Worm (Caenorhabditis elegans) whole organism, L1 larva: ENCODE data around the gene R13A5.11.
A peak's percentile ranks its signal among the peaks of the same experiment; 100 is the strongest.

Experiments
- C16A3.4 ChIP-seq: fragments of 150-350 bp; optimal IDR thresholded peaks from 2 replicates; lab custom pipeline; 2014; ENCODE audit warnings: missing biosample characterization, missing genetic modification characterization
- Y116A8C.19 ChIP-seq: sonication (generic microtip); optimal IDR thresholded peaks from 2 replicates; lab custom pipeline; 2016; ENCODE audit warnings: missing compliant biosample characterization, missing genetic modification characterization, borderline replicate concordance
- aha-1 ChIP-seq: fragments of 150-350 bp; optimal IDR thresholded peaks from 2 replicates; lab custom pipeline; 2014; ENCODE audit warnings: missing biosample characterization, missing genetic modification characterization
- alr-1 ChIP-seq: fragments of 200-800 bp; sonication (Bioruptor generic); optimal IDR thresholded peaks from 2 replicates; lab custom pipeline; 2018; ENCODE audit warnings: borderline replicate concordance, mild to moderate bottlenecking, missing genetic modification characterization, missing compliant biosample characterization
- ama-1 ChIP-seq: fragments of 150-350 bp; optimal IDR thresholded peaks from 2 replicates; lab custom pipeline; 2014
- blmp-1 ChIP-seq: fragments of 150-350 bp; optimal IDR thresholded peaks from 2 replicates; lab custom pipeline; 2014; ENCODE audit warnings: missing biosample characterization, missing genetic modification characterization
- ceh-63 ChIP-seq: fragments of 200-800 bp; sonication (Bioruptor generic); optimal IDR thresholded peaks from 2 replicates; lab custom pipeline; 2018; ENCODE audit warnings: mild to moderate bottlenecking, missing genetic modification characterization, missing compliant biosample characterization
- ceh-8 ChIP-seq: fragments of 200-800 bp; sonication (Bioruptor generic); optimal IDR thresholded peaks from 2 replicates; lab custom pipeline; 2018; ENCODE audit warnings: mild to moderate bottlenecking, missing genetic modification characterization, moderate library complexity, missing compliant biosample characterization
- ceh-82 ChIP-seq, 3 experiments: fragments of 150-350 bp in 1 of 3; sonication (generic microtip) in 2 of 3; optimal IDR thresholded peaks; 2 replicates each; lab custom pipeline; 2014 to 2017; ENCODE audit warnings: missing biosample characterization in 3 of 3, missing genetic modification characterization in 3 of 3
- ceh-88 ChIP-seq: fragments of 200-800 bp; sonication (Bioruptor generic); IDR thresholded peaks from 2 replicates; pipeline ENCODE4 v1.3.6; 2022; ENCODE audit warnings: missing genetic modification characterization, missing compliant biosample characterization
- ces-1 ChIP-seq: fragments of 150-350 bp; optimal IDR thresholded peaks from 2 replicates; lab custom pipeline; 2014; ENCODE audit warnings: missing biosample characterization, missing genetic modification reagents, missing genetic modification characterization
- dpl-1 ChIP-seq, 3 experiments: fragments of 150-350 bp in 2 of 3; sonication (generic microtip) in 1 of 3; optimal IDR thresholded peaks; 2 replicates each; lab custom pipeline; 2014 to 2017; ENCODE audit warnings: missing biosample characterization in 3 of 3, missing genetic modification characterization in 3 of 3, missing genetic modification reagents in 3 of 3
- dsc-1 ChIP-seq: sonication (generic microtip); optimal IDR thresholded peaks from 2 replicates; lab custom pipeline; 2016; ENCODE audit warnings: mild to moderate bottlenecking, missing genetic modification characterization, missing compliant biosample characterization
- efl-3 ChIP-seq: fragments of 200-800 bp; sonication (Bioruptor generic); optimal IDR thresholded peaks from 2 replicates; lab custom pipeline; 2018; ENCODE audit warnings: mild to moderate bottlenecking, missing genetic modification characterization, missing compliant biosample characterization
- egl-13 ChIP-seq: sonication (generic microtip); optimal IDR thresholded peaks from 2 replicates; lab custom pipeline; 2016; ENCODE audit warnings: missing genotype, missing genetic modification reagents, missing genetic modification characterization, missing compliant biosample characterization
- egl-27 ChIP-seq, 2 experiments: fragments of 150-350 bp in 1 of 2; sonication (generic microtip); optimal IDR thresholded peaks; 3 replicates each; lab custom pipeline; 2017 to 2018; ENCODE audit warnings: missing biosample characterization in 2 of 2, missing genetic modification characterization in 2 of 2, missing genetic modification reagents in 2 of 2
- elt-2 ChIP-seq: sonication (generic microtip); optimal IDR thresholded peaks from 2 replicates; lab custom pipeline; 2016; ENCODE audit warnings: missing genetic modification characterization, mild to moderate bottlenecking, inconsistent platforms, missing compliant biosample characterization, missing genetic modification reagents
- elt-3 ChIP-seq, 6 experiments: fragments of 150-350 bp in 1 of 6; sonication (generic microtip); optimal IDR thresholded peaks; 2 replicates each; lab custom pipeline; 2017 to 2018; ENCODE audit warnings: missing biosample characterization in 6 of 6, missing genetic modification characterization in 6 of 6, inconsistent platforms in 1 of 6
- fkh-10 ChIP-seq: sonication (generic microtip); optimal IDR thresholded peaks from 2 replicates; lab custom pipeline; 2017; ENCODE audit warnings: missing biosample characterization, missing genetic modification reagents, missing genetic modification characterization
- fkh-8 ChIP-seq: sonication (generic microtip); optimal IDR thresholded peaks from 2 replicates; lab custom pipeline; 2016; ENCODE audit warnings: mild to moderate bottlenecking, missing genetic modification characterization, missing compliant biosample characterization
- fos-1 ChIP-seq: fragments of 150-350 bp; optimal IDR thresholded peaks from 2 replicates; lab custom pipeline; 2014; ENCODE audit warnings: missing biosample characterization, missing genetic modification characterization
- hlh-17 ChIP-seq: fragments of 200-800 bp; sonication (Bioruptor generic); optimal IDR thresholded peaks from 2 replicates; lab custom pipeline; 2018; ENCODE audit warnings: missing genetic modification characterization, mild to moderate bottlenecking, missing compliant biosample characterization, moderate library complexity, borderline replicate concordance
- hlh-4 ChIP-seq: sonication (generic microtip); optimal IDR thresholded peaks from 2 replicates; lab custom pipeline; 2016; ENCODE audit warnings: mild to moderate bottlenecking, missing genetic modification characterization, missing compliant biosample characterization
- hpl-2 ChIP-seq: fragments of 150-350 bp; optimal IDR thresholded peaks from 2 replicates; lab custom pipeline; 2014; ENCODE audit warnings: missing biosample characterization, missing genetic modification reagents, missing genetic modification characterization
- lin-13 ChIP-seq: fragments of 150-350 bp; optimal IDR thresholded peaks from 2 replicates; lab custom pipeline; 2014; ENCODE audit warnings: missing biosample characterization, missing genetic modification reagents, missing genetic modification characterization
- lin-15B ChIP-seq: fragments of 150-350 bp; sonication (generic microtip); optimal IDR thresholded peaks from 3 replicates; lab custom pipeline; 2014; ENCODE audit warnings: missing biosample characterization, missing genetic modification characterization
- lin-35 ChIP-seq, 2 experiments: fragments of 150-350 bp; optimal IDR thresholded peaks; 2 replicates each; lab custom pipeline; 2014; ENCODE audit warnings: missing biosample characterization in 2 of 2, missing genetic modification characterization in 2 of 2, missing genetic modification reagents in 2 of 2
- lir-3 ChIP-seq: sonication (generic microtip); optimal IDR thresholded peaks from 2 replicates; lab custom pipeline; 2016; ENCODE audit warnings: mild to moderate bottlenecking, missing genetic modification characterization, moderate library complexity, missing compliant biosample characterization; ENCODE audit not compliant: poor library complexity
- lsy-2 ChIP-seq, 2 experiments: fragments of 150-350 bp; optimal IDR thresholded peaks; 2 replicates each; lab custom pipeline; 2014; ENCODE audit warnings: missing biosample characterization in 2 of 2, missing genetic modification characterization in 2 of 2
- mep-1 ChIP-seq: fragments of 150-350 bp; optimal IDR thresholded peaks from 2 replicates; lab custom pipeline; 2014; ENCODE audit warnings: missing biosample characterization, missing genetic modification characterization
- nhr-11 ChIP-seq: fragments of 150-350 bp; optimal IDR thresholded peaks from 2 replicates; lab custom pipeline; 2014; ENCODE audit warnings: missing biosample characterization, missing genetic modification characterization
- nhr-28 ChIP-seq: fragments of 150-350 bp; optimal IDR thresholded peaks from 2 replicates; lab custom pipeline; 2014; ENCODE audit warnings: missing biosample characterization, missing genetic modification characterization
- nhr-47 ChIP-seq: sonication (generic microtip); optimal IDR thresholded peaks from 2 replicates; lab custom pipeline; 2016; ENCODE audit warnings: mild to moderate bottlenecking, missing genetic modification characterization, moderate library complexity, missing compliant biosample characterization
- nhr-71 ChIP-seq: sonication (generic microtip); optimal IDR thresholded peaks from 2 replicates; lab custom pipeline; 2016; ENCODE audit warnings: mild to moderate bottlenecking, missing genetic modification characterization, moderate library complexity, missing compliant biosample characterization
- pax-3 ChIP-seq: fragments of 200-800 bp; sonication (Bioruptor generic); optimal IDR thresholded peaks from 2 replicates; lab custom pipeline; 2018; ENCODE audit warnings: mild to moderate bottlenecking, missing genetic modification characterization, moderate library complexity, missing compliant biosample characterization
- rnt-1 ChIP-seq: sonication (generic microtip); optimal IDR thresholded peaks from 2 replicates; lab custom pipeline; 2016; ENCODE audit warnings: mild to moderate bottlenecking, missing genetic modification characterization, moderate library complexity, missing compliant biosample characterization
- snu-23 ChIP-seq: sonication (generic microtip); optimal IDR thresholded peaks from 2 replicates; lab custom pipeline; 2016; ENCODE audit warnings: missing genetic modification characterization, missing compliant biosample characterization
- sptf-1 ChIP-seq: fragments of 150-350 bp; optimal IDR thresholded peaks from 2 replicates; lab custom pipeline; 2014; ENCODE audit warnings: missing biosample characterization, missing genetic modification characterization
- sup-37 ChIP-seq: fragments of 200-800 bp; sonication (Bioruptor generic); optimal IDR thresholded peaks from 2 replicates; lab custom pipeline; 2018; ENCODE audit warnings: mild to moderate bottlenecking, missing genetic modification characterization, missing compliant biosample characterization
- swsn-7 ChIP-seq: sonication (generic microtip); optimal IDR thresholded peaks from 2 replicates; lab custom pipeline; 2016; ENCODE audit warnings: missing genetic modification characterization, missing compliant biosample characterization
- tlp-1 ChIP-seq: fragments of 150-350 bp; optimal IDR thresholded peaks from 2 replicates; lab custom pipeline; 2014; ENCODE audit warnings: missing biosample characterization, missing genetic modification characterization
- unc-30 ChIP-seq: sonication (generic microtip); optimal IDR thresholded peaks from 2 replicates; lab custom pipeline; 2017; ENCODE audit warnings: missing biosample characterization, missing genetic modification characterization
- unc-86 ChIP-seq: sonication (generic microtip); optimal IDR thresholded peaks from 2 replicates; lab custom pipeline; 2016; ENCODE audit warnings: missing genetic modification characterization, missing compliant biosample characterization
- unc-98 ChIP-seq: fragments of 200-800 bp; sonication (Bioruptor generic); IDR thresholded peaks from 2 replicates; pipeline ENCODE4 v1.3.6; 2022; ENCODE audit warnings: missing genetic modification characterization, missing compliant biosample characterization
- xbp-1 ChIP-seq: sonication (generic microtip); optimal IDR thresholded peaks from 2 replicates; lab custom pipeline; 2016; ENCODE audit warnings: missing genetic modification characterization, missing compliant biosample characterization
- zag-1 ChIP-seq: fragments of 150-350 bp; optimal IDR thresholded peaks from 2 replicates; lab custom pipeline; 2014; ENCODE audit warnings: missing biosample characterization, missing genetic modification characterization
- zip-4 ChIP-seq: fragments of 200-800 bp; sonication (Bioruptor generic); optimal IDR thresholded peaks from 2 replicates; lab custom pipeline; 2018; ENCODE audit warnings: mild to moderate bottlenecking, missing genetic modification characterization, moderate library complexity, missing compliant biosample characterization
- ztf-11 ChIP-seq, 2 experiments: sonication (generic microtip); optimal IDR thresholded peaks; 2 replicates each; lab custom pipeline; 2016 to 2017; ENCODE audit warnings: missing genetic modification characterization in 2 of 2, missing biosample characterization in 1 of 2, missing compliant biosample characterization in 1 of 2
- ztf-4 ChIP-seq: fragments of 150-350 bp; optimal IDR thresholded peaks from 2 replicates; lab custom pipeline; 2014; ENCODE audit warnings: missing biosample characterization, missing genetic modification characterization

R13A5.11 gene

DNA sequence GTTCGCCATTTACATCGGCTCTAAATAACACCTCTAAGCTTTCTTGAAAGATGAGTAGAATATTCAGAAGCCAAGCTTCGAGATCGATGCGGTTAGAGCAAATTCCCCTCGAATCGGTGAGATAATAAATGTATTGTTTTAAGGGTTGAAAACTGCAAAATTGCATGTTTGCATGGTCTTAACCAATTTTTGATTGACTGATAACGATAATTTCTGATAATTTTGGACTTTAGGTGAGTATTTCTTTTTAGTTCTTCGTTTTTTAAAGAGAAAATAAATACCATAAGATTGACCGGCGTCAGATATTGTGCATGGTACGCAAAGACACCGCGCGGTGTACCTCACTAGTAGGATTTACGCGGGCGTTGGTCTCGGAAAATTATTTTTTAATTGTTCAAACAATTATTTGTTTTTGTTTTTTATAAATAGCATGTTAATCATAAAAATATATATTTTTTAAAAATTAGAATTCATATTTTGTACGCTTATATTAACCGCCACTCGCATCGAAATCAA is 8.9 kb downstream of the R13A5.11 start, which contains the start of gene cup-5 (continued):
- TF ChIP-seq ceh-63 (no peak), Y116A8C.19 (tag; lab: Kevin White, UChicago) (no peak), pax-3 (tag; lab: Kevin White, UChicago) (no peak), ceh-88 (GFP tag; lab: Robert Waterston, UW) (no peak), dpl-1 (GFP tag; optimal IDR thresholded peaks at IDR 0.05; lab: Kevin White, UChicago) (peak; percentile 22 to 69 (median 57)), fkh-8 (tag; lab: Kevin White, UChicago) (no peak), nhr-11 (tag; lab: Kevin White, UChicago) (no peak), nhr-28 (no peak), hpl-2 (GFP tag; lab: Kevin White, UChicago) (no peak), sptf-1 (tag; lab: Kevin White, UChicago) (no peak), ztf-11 (tag; optimal IDR thresholded peaks at IDR 0.05; lab: Kevin White, UChicago) (no peak), unc-30 (tag; lab: Kevin White, UChicago) (no peak), fkh-10 (GFP tag; lab: Kevin White, UChicago) (no peak), lir-3 (tag; lab: Kevin White, UChicago) (no peak), sup-37 (GFP tag; lab: Kevin White, UChicago) (no peak), tlp-1 (tag; lab: Kevin White, UChicago) (no peak), hlh-17 (no peak), aha-1 (tag; lab: Kevin White, UChicago) (no peak), elt-2 (no peak), ama-1 (lab: Kevin White, UChicago) (no peak), egl-13 (no peak), zag-1 (no peak), mep-1 (peak; percentile 55), nhr-47 (peak; percentile 34), lin-15B (no peak), xbp-1 (tag; lab: Kevin White, UChicago) (peak; percentile 30), elt-3 (tag; optimal IDR thresholded peaks at IDR 0.05; lab: Kevin White, UChicago) (peak in 1 of 6 experiments; percentile 23), lsy-2 (tag; optimal IDR thresholded peaks at IDR 0.05; lab: Kevin White, UChicago) (peak; percentile 67 to 74), lin-13 (GFP tag; lab: Kevin White, UChicago) (no peak), unc-98 (GFP tag; lab: Robert Waterston, UW) (no peak), fos-1 (tag; lab: Kevin White, UChicago) (no peak), efl-3 (GFP tag; lab: Kevin White, UChicago) (no peak), C16A3.4 (tag; lab: Kevin White, UChicago) (peak; percentile 32), dsc-1 (tag; lab: Kevin White, UChicago) (no peak), alr-1 (tag; lab: Kevin White, UChicago) (no peak)

- TF ChIP-seq tlp-1 (tag; lab: Kevin White, UChicago) (no peak), fos-1 (tag; lab: Kevin White, UChicago) (no peak), mep-1 (no peak), blmp-1 (tag; lab: Kevin White, UChicago) (peak; percentile 90)
These were observed 10.2 kb downstream of the R13A5.11 start, which contains the start of gene R13A5.10 for ce11 chrIII:7582885-7583284. Gene R13A5.10 (minus strand): TSS chrIII:7582985.

ce11 chrIII:7580586-7580985 is 12.5 kb downstream of the R13A5.11 start:
- TF ChIP-seq egl-27 (tag; optimal IDR thresholded peaks at IDR 0.05; lab: Kevin White, UChicago) = no peak
- TF ChIP-seq rnt-1 (tag; lab: Kevin White, UChicago) = no peak
- peak; percentile 42 for TF ChIP-seq unc-86 (tag; lab: Kevin White, UChicago)
- TF ChIP-seq ces-1 = no peak
- no peak for TF ChIP-seq pax-3 (tag; lab: Kevin White, UChicago)
- peak; percentile 51 for TF ChIP-seq nhr-71 (tag; lab: Kevin White, UChicago)
- no peak for TF ChIP-seq hpl-2 (GFP tag; lab: Kevin White, UChicago)
- no peak for TF ChIP-seq lin-13 (GFP tag; lab: Kevin White, UChicago)
- TF ChIP-seq swsn-7 = peak; percentile 25
- no peak for TF ChIP-seq zip-4 (GFP tag; lab: Kevin White, UChicago)
- peak; percentile 5 to 64 for TF ChIP-seq lsy-2 (tag; optimal IDR thresholded peaks at IDR 0.05; lab: Kevin White, UChicago)
- TF ChIP-seq snu-23 (GFP tag; lab: Kevin White, UChicago) = peak; percentile 42
- TF ChIP-seq ztf-4 (tag; lab: Kevin White, UChicago) = no peak
- peak in 2 of 3 experiments; percentile 4 to 67 for TF ChIP-seq ceh-82 (tag; optimal IDR thresholded peaks at IDR 0.05; lab: Kevin White, UChicago)
- no peak for TF ChIP-seq nhr-28
- no peak for TF ChIP-seq hlh-4 (tag; lab: Kevin White, UChicago)
- TF ChIP-seq ceh-8 (GFP tag; lab: Kevin White, UChicago) = no peak
- TF ChIP-seq ceh-63 = no peak
- TF ChIP-seq sup-37 (GFP tag; lab: Kevin White, UChicago) = no peak
- TF ChIP-seq lin-35 (GFP tag; optimal IDR thresholded peaks at IDR 0.05; lab: Kevin White, UChicago) = peak in 1 of 2 experiments; percentile 35
- peak; percentile 13 for TF ChIP-seq mep-1
